Worm (Caenorhabditis elegans) whole organism, L4 larva: ENCODE data around the gene fbxb-60.

Experiments used
- ceh-82 ChIP-seq: sonication (generic microtip); optimal IDR thresholded peaks from 2 replicates; lab custom pipeline; 2017; ENCODE audit warnings: missing biosample characterization, missing genetic modification characterization
- jun-1 ChIP-seq: fragments of 150-350 bp; optimal IDR thresholded peaks from 2 replicates; lab custom pipeline; 2014; ENCODE audit warnings: missing biosample characterization, missing genetic modification reagents, missing genetic modification characterization
- nhr-11 ChIP-seq: fragments of 150-350 bp; optimal IDR thresholded peaks from 2 replicates; lab custom pipeline; 2014; ENCODE audit warnings: missing biosample characterization, missing genetic modification characterization
- set-16 ChIP-seq: fragments of 200-800 bp; sonication (Bioruptor generic); IDR thresholded peaks from 2 replicates; pipeline ENCODE4 v1.3.6; 2022; ENCODE audit warnings: missing genetic modification reagents, missing genetic modification characterization, missing compliant biosample characterization

DNA sequence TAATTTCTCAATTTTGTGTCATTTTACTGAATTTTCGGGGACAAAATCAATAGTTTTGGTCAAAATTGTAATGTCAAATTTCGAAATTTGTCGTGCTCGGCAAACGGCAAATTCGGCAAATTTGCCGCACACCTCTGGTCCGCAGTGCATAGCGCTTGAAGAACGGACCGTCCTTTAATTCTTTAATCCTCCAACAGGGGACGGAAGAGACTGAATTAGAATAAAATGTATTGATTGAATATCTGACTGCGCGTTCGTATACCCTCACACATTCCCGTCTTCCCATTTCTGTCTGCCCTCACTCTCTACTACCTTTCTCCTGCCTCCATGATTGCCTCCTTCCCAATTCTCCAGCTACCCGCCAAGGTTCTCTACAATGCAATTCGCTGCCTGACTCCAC lies 1.7 kb downstream of the fbxb-60 start, which contains the start of gene F55C9.14:
- TF ChIP-seq nhr-11 (tag; lab: Kevin White, UChicago): no peak
- no peak for TF ChIP-seq set-16 (GFP tag; lab: Robert Waterston, UW)
- TF ChIP-seq jun-1 (tag; lab: Kevin White, UChicago): no peak
- TF ChIP-seq ceh-82 (tag; lab: Kevin White, UChicago): no peak
